Worm (Caenorhabditis elegans): ENCODE measurements around the gene F01D5.6.

The F01D5.6 gene

DNA sequence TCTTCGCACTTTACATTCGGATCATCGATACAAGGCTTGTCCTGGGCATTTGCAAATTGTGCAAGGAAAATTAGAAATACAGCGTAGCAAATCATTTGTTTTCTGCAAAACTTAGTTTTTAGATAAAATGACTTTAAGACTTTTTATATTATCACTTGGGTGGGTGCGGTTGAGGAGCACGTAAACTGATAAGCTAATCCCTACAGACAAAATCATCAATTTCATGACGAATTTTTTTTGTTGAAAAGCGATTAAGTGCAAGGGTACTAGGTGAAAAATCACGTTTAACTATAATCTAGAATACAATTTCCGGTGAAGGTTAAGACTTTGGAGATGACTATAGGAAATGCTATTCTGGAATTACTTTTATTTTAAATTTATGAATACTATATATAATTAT is 8.8 kb upstream of the F01D5.6 start, which contains the start of gene F01D5.1:
F01D5.1 (minus strand) TSS at position 105 of the 400 bp plus-strand sequence.
- TF ChIP-seq pqm-1 (tag; optimal IDR thresholded peaks at IDR 0.05), result peak; percentile 64
- TF ChIP-seq elt-2 (tag; optimal IDR thresholded peaks at IDR 0.05), result peak; percentile 75
- no peak for TF ChIP-seq lin-15B (tag; optimal IDR thresholded peaks at IDR 0.05)

DNA sequence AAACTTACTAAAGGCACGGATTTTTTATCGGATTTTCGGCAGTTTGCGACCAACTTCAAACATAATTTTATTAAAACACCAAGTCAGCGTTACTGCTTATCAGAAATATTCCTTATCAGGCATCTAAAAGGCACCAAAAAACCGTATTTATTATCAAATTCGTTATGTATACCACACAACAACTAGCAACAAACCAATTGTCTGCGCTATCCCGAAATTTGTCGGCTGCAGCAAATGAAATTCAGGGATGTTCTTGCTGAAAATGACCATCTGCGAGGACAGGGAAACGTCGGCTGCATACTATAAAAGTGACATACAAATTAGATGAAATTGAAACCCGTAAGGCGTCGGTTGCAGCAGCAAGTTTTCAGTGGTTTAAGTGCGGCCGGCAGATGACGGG is 8.3 kb upstream of the F01D5.6 start:
- no peak for TF ChIP-seq tbx-2 (tag; optimal IDR thresholded peaks at IDR 0.05)
- TF ChIP-seq pqm-1 (tag; optimal IDR thresholded peaks at IDR 0.05), result peak; percentile 35
- no peak for TF ChIP-seq elt-2 (tag; optimal IDR thresholded peaks at IDR 0.05)
- no peak for TF ChIP-seq mdl-1 (tag; optimal IDR thresholded peaks at IDR 0.05)
- TF ChIP-seq mml-1 (tag; optimal IDR thresholded peaks at IDR 0.05), result no peak
- no peak for TF ChIP-seq ztf-11 (tag; optimal IDR thresholded peaks at IDR 0.05)
- TF ChIP-seq daf-12 (tag; optimal IDR thresholded peaks at IDR 0.05), result no peak

DNA sequence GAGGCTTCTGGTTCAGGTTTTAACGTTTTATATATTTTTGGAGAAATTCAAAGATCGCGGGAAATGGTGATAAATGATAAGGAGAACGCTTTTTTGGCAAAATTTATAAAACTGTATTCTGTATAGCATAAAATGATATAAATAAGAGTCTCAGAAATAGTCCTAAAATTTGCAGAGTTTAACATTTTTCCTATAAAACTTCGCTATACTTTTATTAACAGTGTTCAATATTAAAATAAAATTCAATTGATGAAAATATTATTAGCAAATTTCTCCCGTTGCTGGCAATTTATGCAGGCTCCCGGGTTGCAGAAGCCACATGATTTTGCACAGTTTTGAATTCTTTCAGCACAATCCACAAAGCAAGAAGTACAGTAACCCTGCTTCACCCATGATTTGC is 7.3 kb upstream of the F01D5.6 start, which contains the start of gene F01D5.2:
F01D5.2 (minus strand) TSS at position 101 of the 400 bp plus-strand sequence.
- TF ChIP-seq R02D3.7 (tag; optimal IDR thresholded peaks at IDR 0.05), result no peak
- TF ChIP-seq ceh-82 (tag; optimal IDR thresholded peaks at IDR 0.05), result no peak
- no peak for TF ChIP-seq eor-1 (tag; optimal IDR thresholded peaks at IDR 0.05)
- no peak for TF ChIP-seq fkh-10 (GFP tag; optimal IDR thresholded peaks at IDR 0.05)
- no peak for TF ChIP-seq ceh-16 (tag; optimal IDR thresholded peaks at IDR 0.05)
- no peak for TF ChIP-seq hmg-11 (tag; optimal IDR thresholded peaks at IDR 0.05)
- TF ChIP-seq ceh-9 (tag; optimal IDR thresholded peaks at IDR 0.05), result no peak

DNA sequence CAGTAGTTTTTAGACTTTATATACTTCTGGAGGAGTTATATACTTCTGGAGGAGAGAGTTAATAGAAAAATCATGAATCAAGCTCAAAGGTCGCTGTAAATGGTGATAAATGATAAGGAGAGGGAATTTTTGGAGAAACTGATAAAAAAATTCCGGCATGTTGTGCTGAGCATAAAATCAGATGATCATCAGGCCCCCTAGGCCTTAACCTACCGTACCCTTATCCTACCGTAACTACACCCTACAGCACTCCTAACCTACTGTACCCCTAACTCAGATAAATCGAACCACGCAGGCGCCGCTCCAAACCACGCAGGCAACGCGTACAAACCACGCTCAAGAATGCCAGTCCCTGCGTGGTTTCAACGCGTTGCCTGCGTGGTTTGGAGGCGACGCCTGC is 6.3 kb upstream of the F01D5.6 start, which contains the start of gene F01D5.3:
F01D5.3 (minus strand) TSS at position 101 of the 400 bp plus-strand sequence.
- peak; percentile 42 for TF ChIP-seq elt-2 (tag; optimal IDR thresholded peaks at IDR 0.05)

DNA sequence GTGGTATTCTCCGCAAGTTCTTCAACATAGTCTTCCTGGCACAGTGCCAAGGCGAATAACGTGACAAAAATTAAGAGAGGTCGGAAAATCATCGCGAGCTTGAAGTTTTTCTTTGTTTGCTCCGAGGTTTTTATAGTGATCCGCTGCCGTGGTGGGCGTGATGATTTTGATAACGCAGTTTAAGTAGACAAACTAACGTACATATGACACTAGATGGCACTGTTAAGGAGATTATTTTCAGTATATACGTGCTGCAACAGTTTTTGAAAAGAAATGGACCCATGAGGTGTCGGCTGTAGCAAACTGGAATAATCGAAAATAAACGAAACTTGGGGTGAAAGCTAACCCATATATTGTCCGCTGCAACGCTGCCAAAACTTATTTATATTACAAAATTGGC is 4.1 kb upstream of the F01D5.6 start, which contains the start of gene F01D5.5:
F01D5.5 (minus strand) TSS at position 101 of the 400 bp plus-strand sequence.
- TF ChIP-seq elt-2 (tag; optimal IDR thresholded peaks at IDR 0.05) (peak; percentile 34), nhr-77 (tag; optimal IDR thresholded peaks at IDR 0.05) (no peak)

DNA sequence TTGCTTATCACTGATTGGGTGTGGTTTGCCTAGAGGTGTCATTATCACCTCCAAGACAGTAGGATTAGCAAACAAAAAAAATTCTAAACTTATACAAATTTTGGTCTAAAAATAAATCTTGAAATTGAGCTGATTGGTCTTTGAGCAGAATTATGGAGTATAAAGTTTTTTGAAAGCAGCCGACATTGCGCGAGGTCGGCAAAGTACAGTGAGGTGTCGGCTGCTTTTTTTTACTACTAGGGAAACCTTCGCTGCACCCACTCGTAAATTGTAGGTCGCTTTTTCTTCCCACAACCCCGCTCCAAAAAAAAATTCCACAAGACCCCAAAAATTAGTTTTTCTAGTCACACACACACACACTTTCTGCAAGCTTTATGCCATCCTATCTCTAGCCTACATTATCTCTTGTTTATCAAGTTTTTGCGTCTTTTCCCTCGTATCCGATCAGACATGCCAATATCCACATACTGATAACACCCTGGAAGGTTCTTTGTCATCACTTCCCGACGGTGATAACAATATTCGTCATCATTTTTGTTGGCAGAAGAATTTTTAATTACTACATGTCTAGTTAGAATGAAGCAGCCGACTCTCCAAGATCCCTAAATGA is 2.4 kb upstream of the F01D5.6 start:
- no peak for TF ChIP-seq lin-15B (tag; optimal IDR thresholded peaks at IDR 0.05)
- TF ChIP-seq elt-2 (tag; optimal IDR thresholded peaks at IDR 0.05), result peak; percentile 26
- no peak for TF ChIP-seq lsy-12 (tag; optimal IDR thresholded peaks at IDR 0.05)
- peak; percentile 35 for TF ChIP-seq snpc-4 (tag; optimal IDR thresholded peaks at IDR 0.05)

DNA sequence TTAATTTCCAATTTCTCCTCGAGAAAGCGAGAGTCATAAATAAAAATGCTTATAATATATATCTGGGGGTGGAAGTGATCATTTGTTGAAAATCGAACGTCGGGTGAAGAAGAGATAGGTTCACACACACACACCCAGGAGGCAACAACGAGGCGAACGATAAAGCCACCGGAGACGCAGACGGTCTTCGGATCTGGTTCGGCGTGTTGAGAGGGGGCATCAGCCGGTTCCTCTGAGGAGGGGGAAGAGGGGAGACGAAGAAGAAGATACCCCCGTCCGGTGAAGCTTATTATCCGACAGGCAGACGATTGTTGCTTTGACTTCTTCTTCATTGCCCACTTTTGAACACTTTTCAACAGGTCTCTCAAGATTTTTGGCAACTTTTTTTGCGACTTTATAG is 1.5 kb upstream of the F01D5.6 start:
- peak; percentile 56 for TF ChIP-seq nhr-43 (tag; optimal IDR thresholded peaks at IDR 0.05; ENCODE audit: poor library complexity, severe bottlenecking)
- no peak for TF ChIP-seq fkh-10 (GFP tag; optimal IDR thresholded peaks at IDR 0.05)

DNA sequence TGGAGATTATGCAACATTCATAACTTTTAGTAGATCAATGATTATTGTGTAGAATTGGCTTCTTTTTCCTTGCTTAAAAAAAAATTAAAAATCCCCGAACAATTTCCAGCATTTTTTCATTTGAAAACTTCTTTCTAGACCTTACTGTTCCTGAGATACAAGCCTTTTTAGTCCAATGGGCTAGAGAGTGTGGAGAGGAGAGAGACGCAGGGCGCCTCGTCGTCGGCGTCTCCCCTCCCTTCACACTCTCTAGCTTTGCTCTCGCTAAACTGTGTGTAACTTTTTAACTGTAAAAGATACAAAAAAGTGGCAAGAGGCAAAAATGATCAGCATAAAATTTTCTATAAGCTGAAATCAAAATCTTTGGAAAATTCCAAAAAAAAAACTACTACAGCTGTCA is 1.1 kb upstream of the F01D5.6 start:
- no peak for TF ChIP-seq egl-27 (tag; optimal IDR thresholded peaks at IDR 0.05)
- no peak for TF ChIP-seq R02D3.7 (tag; optimal IDR thresholded peaks at IDR 0.05)
- TF ChIP-seq nhr-77 (tag; optimal IDR thresholded peaks at IDR 0.05), result no peak
- no peak for TF ChIP-seq snpc-4 (tag; optimal IDR thresholded peaks at IDR 0.05)
- no peak for TF ChIP-seq nhr-11 (tag; optimal IDR thresholded peaks at IDR 0.05)
- no peak for TF ChIP-seq eor-1 (tag; optimal IDR thresholded peaks at IDR 0.05)
- TF ChIP-seq hmg-11 (tag; optimal IDR thresholded peaks at IDR 0.05), result no peak
- TF ChIP-seq fos-1 (tag; optimal IDR thresholded peaks at IDR 0.05), result no peak
- no peak for TF ChIP-seq nhr-28 (tag; optimal IDR thresholded peaks at IDR 0.05)
- no peak for TF ChIP-seq nfya-1 (tag; optimal IDR thresholded peaks at IDR 0.05; ENCODE audit: insufficient read depth)
- TF ChIP-seq ceh-82 (tag; optimal IDR thresholded peaks at IDR 0.05), result no peak
- TF ChIP-seq nhr-25 (tag; optimal IDR thresholded peaks at IDR 0.05), result no peak
- no peak for TF ChIP-seq jun-1 (tag; optimal IDR thresholded peaks at IDR 0.05)
